Fruit fly (Drosophila melanogaster) whole organism, embryonic: ENCODE measurements around the gene CG42237.

ENCODE experiments used
- B-H2 ChIP-seq: fragments of 200-800 bp; sonication (Bioruptor generic); optimal IDR thresholded peaks from 2 replicates; lab custom pipeline; 2018; ENCODE audit warnings: missing biosample characterization, mild to moderate bottlenecking, missing genetic modification characterization
- CG10267 ChIP-seq: fragments of 200-800 bp; sonication (Bioruptor generic); optimal IDR thresholded peaks from 2 replicates; lab custom pipeline; 2018; ENCODE audit warnings: missing biosample characterization, mild to moderate bottlenecking, missing genetic modification characterization, moderate library complexity
- CG10321 ChIP-seq: fragments of 200-800 bp; sonication (Bioruptor generic); IDR thresholded peaks from 2 replicates; pipeline ENCODE4 v1.3.6; 2022; ENCODE audit warnings: missing biosample characterization, missing genetic modification characterization
- CG12071 ChIP-seq: fragments of 200-800 bp; sonication (Bioruptor generic); optimal IDR thresholded peaks from 3 replicates; lab custom pipeline; 2018; ENCODE audit warnings: missing biosample characterization, mild to moderate bottlenecking, missing genetic modification characterization
- CG12219 ChIP-seq: fragments of 200-800 bp; sonication (Bioruptor generic); optimal IDR thresholded peaks from 3 replicates; lab custom pipeline; 2018; ENCODE audit warnings: missing biosample characterization, mild to moderate bottlenecking, missing genetic modification characterization
- CG13296 ChIP-seq: fragments of 200-800 bp; sonication (Bioruptor generic); optimal IDR thresholded peaks from 3 replicates; lab custom pipeline; 2018; ENCODE audit warnings: missing biosample characterization, mild to moderate bottlenecking, missing genetic modification characterization
- CG13894 ChIP-seq: fragments of 200-800 bp; sonication (Bioruptor generic); optimal IDR thresholded peaks from 3 replicates; lab custom pipeline; 2018; ENCODE audit warnings: missing biosample characterization, mild to moderate bottlenecking, missing genetic modification characterization, moderate library complexity
- CG15269 ChIP-seq: fragments of 200-800 bp; sonication (Bioruptor generic); optimal IDR thresholded peaks from 2 replicates; lab custom pipeline; 2018; ENCODE audit warnings: missing biosample characterization, mild to moderate bottlenecking, missing genetic modification characterization, moderate library complexity
- CG15601 ChIP-seq: fragments of 200-800 bp; sonication (Bioruptor generic); optimal IDR thresholded peaks from 3 replicates; lab custom pipeline; 2019; ENCODE audit warnings: missing biosample characterization, mild to moderate bottlenecking, missing genetic modification characterization, moderate library complexity
- CG2678 ChIP-seq: fragments of 200-800 bp; sonication (Bioruptor generic); optimal IDR thresholded peaks from 3 replicates; lab custom pipeline; 2019; ENCODE audit warnings: missing biosample characterization, mild to moderate bottlenecking, missing genetic modification characterization, moderate library complexity
- CG3281 ChIP-seq: fragments of 200-800 bp; sonication (Bioruptor generic); optimal IDR thresholded peaks from 3 replicates; lab custom pipeline; 2017; ENCODE audit warnings: missing biosample characterization, mild to moderate bottlenecking, missing genetic modification characterization
- CG3726 ChIP-seq: fragments of 200-800 bp; sonication (Bioruptor generic); IDR thresholded peaks from 3 replicates; pipeline ENCODE4, ENCODE4 v1.3.6; 2022; ENCODE audit warnings: missing biosample characterization, missing genetic modification characterization
- CG6813 ChIP-seq: fragments of 200-800 bp; sonication (Bioruptor generic); optimal IDR thresholded peaks from 2 replicates; lab custom pipeline; 2017; ENCODE audit warnings: missing biosample characterization, missing genetic modification characterization, mild to moderate bottlenecking, moderate library complexity, missing genetic modification reagents
- CG8290 ChIP-seq, 3 experiments: fragments of 200-800 bp; sonication (Bioruptor generic); optimal IDR thresholded peaks; 2 replicates each; lab custom pipeline; 2016 to 2019; ENCODE audit warnings: missing biosample characterization in 3 of 3, missing genetic modification characterization in 3 of 3, mild to moderate bottlenecking in 2 of 3, moderate library complexity in 1 of 3
- CG8359 ChIP-seq: fragments of 200-800 bp; sonication (Bioruptor generic); optimal IDR thresholded peaks from 2 replicates; lab custom pipeline; 2017; ENCODE audit warnings: missing biosample characterization, mild to moderate bottlenecking, missing genetic modification characterization, borderline replicate concordance
- CG8765 ChIP-seq: fragments of 200-800 bp; sonication (Bioruptor generic); IDR thresholded peaks from 2 replicates; pipeline ENCODE4 v1.3.6; 2022; ENCODE audit warnings: missing biosample characterization, missing genetic modification characterization
- CG9797 ChIP-seq: fragments of 200-800 bp; sonication (Bioruptor generic); optimal IDR thresholded peaks from 3 replicates; lab custom pipeline; 2018; ENCODE audit warnings: missing biosample characterization, mild to moderate bottlenecking, missing genetic modification characterization
- CG9876 ChIP-seq: fragments of 200-800 bp; sonication (Bioruptor generic); optimal IDR thresholded peaks from 2 replicates; lab custom pipeline; 2016; ENCODE audit warnings: missing biosample characterization, missing genetic modification characterization
- Ets97D ChIP-seq: fragments of 200-800 bp; sonication (Bioruptor generic); optimal IDR thresholded peaks from 3 replicates; lab custom pipeline; 2016; ENCODE audit warnings: missing biosample characterization, missing genetic modification characterization
- Fer1 ChIP-seq: fragments of 200-800 bp; sonication (Bioruptor generic); optimal IDR thresholded peaks from 2 replicates; lab custom pipeline; 2017; ENCODE audit warnings: missing biosample characterization, mild to moderate bottlenecking, missing genetic modification characterization
- GATAe ChIP-seq: fragments of 200-800 bp; sonication (Bioruptor generic); conservative IDR thresholded peaks from 2 replicates; pipeline ENCODE4 v1.3.6; 2022; ENCODE audit warnings: missing biosample characterization, missing genetic modification characterization
- HHEX ChIP-seq: fragments of 200-800 bp; sonication (Bioruptor generic); optimal IDR thresholded peaks from 3 replicates; lab custom pipeline; 2017; ENCODE audit warnings: missing biosample characterization, mild to moderate bottlenecking, missing genetic modification characterization, missing genetic modification reagents
- Hmr ChIP-seq: fragments of 200-800 bp; sonication (Bioruptor generic); optimal IDR thresholded peaks from 3 replicates; lab custom pipeline; 2017; ENCODE audit warnings: mild to moderate bottlenecking, missing biosample characterization, missing genetic modification reagents, missing genetic modification characterization
- Hr51 ChIP-seq, 2 experiments: fragments of 200-800 bp; sonication (Bioruptor generic); optimal IDR thresholded peaks; 2 replicates in 1 of 2; 3 replicates in 1 of 2; lab custom pipeline; 2016 to 2018; ENCODE audit warnings: missing biosample characterization in 2 of 2, missing genetic modification characterization in 2 of 2, mild to moderate bottlenecking in 1 of 2, moderate library complexity in 1 of 2
- Med ChIP-seq: fragments of 200-800 bp; sonication (Bioruptor generic); peaks from one replicate; lab custom pipeline; 2016; ENCODE audit warnings: missing biosample characterization, missing genetic modification characterization, mild to moderate bottlenecking, inconsistent platforms, moderate library complexity
- Meics ChIP-seq: fragments of 200-800 bp; sonication (Bioruptor generic); optimal IDR thresholded peaks from 2 replicates; lab custom pipeline; 2017; ENCODE audit warnings: missing biosample characterization, mild to moderate bottlenecking, missing genetic modification characterization
- NfI ChIP-seq: fragments of 200-800 bp; sonication (Bioruptor generic); optimal IDR thresholded peaks from 3 replicates; lab custom pipeline; 2018; ENCODE audit warnings: missing biosample characterization, mild to moderate bottlenecking, missing genetic modification characterization, moderate library complexity
- Pdp1 ChIP-seq, 2 experiments: fragments of 200-800 bp; sonication (Bioruptor generic); optimal IDR thresholded peaks; 3 replicates each; lab custom pipeline; 2016; ENCODE audit warnings: missing biosample characterization in 2 of 2, missing genetic modification characterization in 2 of 2, mild to moderate bottlenecking in 1 of 2, moderate library complexity in 1 of 2
- crp ChIP-seq, 2 experiments: fragments of 200-800 bp; sonication (Bioruptor generic); optimal IDR thresholded peaks; 2 replicates in 1 of 2; 3 replicates in 1 of 2; lab custom pipeline; 2017; ENCODE audit warnings: missing biosample characterization in 2 of 2, missing genetic modification characterization in 2 of 2, mild to moderate bottlenecking in 1 of 2, moderate library complexity in 1 of 2
- dmrt11E ChIP-seq: fragments of 200-800 bp; sonication (Bioruptor generic); optimal IDR thresholded peaks from 3 replicates; lab custom pipeline; 2018; ENCODE audit warnings: missing biosample characterization, mild to moderate bottlenecking, missing genetic modification characterization, moderate library complexity
- exex ChIP-seq: fragments of 200-800 bp; sonication (Bioruptor generic); optimal IDR thresholded peaks from 4 replicates; lab custom pipeline; 2018; ENCODE audit warnings: missing biosample characterization, mild to moderate bottlenecking, missing genetic modification characterization, moderate library complexity
- fd3F ChIP-seq: fragments of 200-800 bp; sonication (Bioruptor generic); optimal IDR thresholded peaks from 2 replicates; lab custom pipeline; 2018; ENCODE audit warnings: missing biosample characterization, mild to moderate bottlenecking, missing genetic modification characterization, moderate library complexity
- gem ChIP-seq: fragments of 200-800 bp; sonication (Bioruptor generic); optimal IDR thresholded peaks from 2 replicates; lab custom pipeline; 2019; ENCODE audit warnings: missing biosample characterization, mild to moderate bottlenecking, missing genetic modification characterization, moderate library complexity
- gro ChIP-seq: fragments of 200-800 bp; sonication (Bioruptor generic); optimal IDR thresholded peaks from 2 replicates; lab custom pipeline; 2016; ENCODE audit warnings: missing biosample characterization, missing genetic modification characterization
- insv ChIP-seq, 2 experiments: fragments of 200-800 bp; sonication (Bioruptor generic); optimal IDR thresholded peaks; 3 replicates each; lab custom pipeline; 2016 to 2018; ENCODE audit warnings: missing biosample characterization in 2 of 2, missing genetic modification characterization in 2 of 2
- inv ChIP-seq: fragments of 200-800 bp; sonication (Bioruptor generic); IDR thresholded peaks from 2 replicates; pipeline ENCODE4 v1.3.6; 2022; ENCODE audit warnings: missing biosample characterization, missing genetic modification characterization; ENCODE audit not compliant: partially characterized antibody
- kah ChIP-seq: fragments of 200-800 bp; sonication (Bioruptor generic); optimal IDR thresholded peaks from 2 replicates; lab custom pipeline; 2018; ENCODE audit warnings: missing biosample characterization, mild to moderate bottlenecking, missing genetic modification characterization
- lab ChIP-seq: fragments of 200-800 bp; sonication (Bioruptor generic); optimal IDR thresholded peaks from 3 replicates; lab custom pipeline; 2017; ENCODE audit warnings: missing biosample characterization, missing genetic modification characterization, mild to moderate bottlenecking, moderate library complexity, missing genetic modification reagents
- lbe ChIP-seq: fragments of 200-800 bp; sonication (Bioruptor generic); optimal IDR thresholded peaks from 2 replicates; lab custom pipeline; 2016; ENCODE audit warnings: missing biosample characterization, mild to moderate bottlenecking, missing genetic modification characterization
- mirr ChIP-seq: fragments of 200-800 bp; sonication (Bioruptor generic); optimal IDR thresholded peaks from 3 replicates; lab custom pipeline; 2018; ENCODE audit warnings: missing biosample characterization, mild to moderate bottlenecking, missing genetic modification characterization
- p53 ChIP-seq: fragments of 200-800 bp; sonication (Bioruptor generic); optimal IDR thresholded peaks from 2 replicates; lab custom pipeline; 2016; ENCODE audit warnings: missing biosample characterization, missing genetic modification characterization
- peb ChIP-seq: fragments of 200-800 bp; sonication (Bioruptor generic); IDR thresholded peaks from 2 replicates; pipeline ENCODE4 v1.3.6; 2022; ENCODE audit warnings: missing biosample characterization, missing genetic modification characterization
- sd ChIP-seq: fragments of 200-800 bp; sonication (Bioruptor generic); optimal IDR thresholded peaks from 3 replicates; lab custom pipeline; 2018; ENCODE audit warnings: missing biosample characterization, mild to moderate bottlenecking, missing genetic modification characterization, moderate library complexity
- seq ChIP-seq: fragments of 200-800 bp; sonication (Bioruptor generic); IDR thresholded peaks from 2 replicates; pipeline ENCODE4 v1.3.6; 2022; ENCODE audit warnings: missing biosample characterization, missing genetic modification characterization
- sug ChIP-seq: fragments of 200-800 bp; optimal IDR thresholded peaks from 2 replicates; lab custom pipeline; 2019; ENCODE audit warnings: missing biosample characterization, mild to moderate bottlenecking, missing genetic modification characterization, moderate library complexity
- unpg ChIP-seq: fragments of 200-800 bp; sonication (Bioruptor generic); optimal IDR thresholded peaks from 3 replicates; lab custom pipeline; 2018; ENCODE audit warnings: missing biosample characterization, mild to moderate bottlenecking, missing genetic modification characterization, moderate library complexity

The CG42237 gene

dm6 chrX:13104571-13104970 lies 10.4 kb upstream of the CG42237 start:
- 0 out of 2 replicates have a peak, but pooled peaks have one; percentile 23 for TF ChIP-seq GATAe
- peak; percentile 12 for TF ChIP-seq lab (GFP tag; lab: Kevin White, UChicago)
- TF ChIP-seq mirr (GFP tag; lab: Kevin White, UChicago), result peak; percentile 38
- TF ChIP-seq CG9797, result no peak
- TF ChIP-seq CG8765, result no peak
- peak; percentile 39 for TF ChIP-seq exex
- no peak for TF ChIP-seq Ets97D (GFP tag; lab: Kevin White, UChicago)
- TF ChIP-seq CG15601 (tag; lab: Kevin White, UChicago), result peak; percentile 4
- no peak for TF ChIP-seq lbe (GFP tag; lab: Kevin White, UChicago)
- TF ChIP-seq Pdp1 (GFP tag; optimal IDR thresholded peaks at IDR 0.05; lab: Kevin White, UChicago), result peak in 1 of 2 experiments; percentile 10
- no peak for TF ChIP-seq crp (GFP tag; optimal IDR thresholded peaks at IDR 0.05; lab: Kevin White, UChicago)
- peak in 1 of 2 experiments; percentile 85 for TF ChIP-seq insv (GFP tag; optimal IDR thresholded peaks at IDR 0.05; lab: Kevin White, UChicago)
- TF ChIP-seq Med (GFP tag; lab: Kevin White, UChicago), result peak; percentile 62

dm6 chrX:13105220-13105619 lies 9.7 kb upstream of the CG42237 start:
- TF ChIP-seq mirr (GFP tag; lab: Kevin White, UChicago), result peak; percentile 62
- TF ChIP-seq CG13296 (GFP tag; lab: Kevin White, UChicago), result peak; percentile 38
- no peak for TF ChIP-seq p53
- peak; percentile 28 for TF ChIP-seq lab (GFP tag; lab: Kevin White, UChicago)
- TF ChIP-seq CG6813 (GFP tag; lab: Kevin White, UChicago), result peak; percentile 22
- no peak for TF ChIP-seq peb (GFP tag; lab: Robert Waterston, UW)
- peak; percentile 12 for TF ChIP-seq B-H2 (GFP tag; lab: Kevin White, UChicago)
- peak; percentile 52 for TF ChIP-seq sug (tag; lab: Kevin White, UChicago)
- TF ChIP-seq inv (GFP tag; lab: Robert Waterston, UW), result no peak
- TF ChIP-seq CG8359 (GFP tag; lab: Kevin White, UChicago), result no peak
- TF ChIP-seq Hr51 (GFP tag; optimal IDR thresholded peaks at IDR 0.05; lab: Kevin White, UChicago), result peak in 1 of 2 experiments; percentile 13
- peak; percentile 18 for TF ChIP-seq HHEX (GFP tag; lab: Kevin White, UChicago)
- peak; percentile 13 for TF ChIP-seq exex
- TF ChIP-seq CG15269 (tag; lab: Kevin White, UChicago), result peak; percentile 38
- TF ChIP-seq CG3726 (GFP tag; lab: Robert Waterston, UW), result no peak
- TF ChIP-seq CG8290 (GFP tag; optimal IDR thresholded peaks at IDR 0.05; lab: Kevin White, UChicago), result no peak
- TF ChIP-seq CG8290 (tag; optimal IDR thresholded peaks at IDR 0.05; lab: Kevin White, UChicago), result peak in 1 of 2 experiments; percentile 39
- no peak for TF ChIP-seq CG9876
- TF ChIP-seq Meics (GFP tag; lab: Kevin White, UChicago), result no peak
- TF ChIP-seq CG10321 (GFP tag; lab: Robert Waterston, UW), result no peak
- TF ChIP-seq CG12071 (GFP tag; lab: Kevin White, UChicago), result peak; percentile 21
- TF ChIP-seq Fer1 (GFP tag; lab: Kevin White, UChicago), result peak; percentile 15
- peak; percentile 18 for TF ChIP-seq Med (GFP tag; lab: Kevin White, UChicago)
- TF ChIP-seq unpg (GFP tag; lab: Kevin White, UChicago), result peak; percentile 43
- 0 out of 2 replicates have a peak, but pooled peaks have one; percentile 13 for TF ChIP-seq seq (GFP tag; lab: Robert Waterston, UW)
- TF ChIP-seq fd3F (GFP tag; lab: Kevin White, UChicago), result peak; percentile 12
- TF ChIP-seq gro (GFP tag; lab: Kevin White, UChicago), result peak; percentile 3
- no peak for TF ChIP-seq kah (GFP tag; lab: Kevin White, UChicago)
- TF ChIP-seq CG10267 (tag; lab: Kevin White, UChicago), result no peak
- peak; percentile 3 for TF ChIP-seq sd
- TF ChIP-seq CG13894, result peak; percentile 32
- peak; percentile 22 for TF ChIP-seq CG12219
- peak; percentile 39 for TF ChIP-seq CG2678
- no peak for TF ChIP-seq dmrt11E
- peak; percentile 34 for TF ChIP-seq CG3281
- peak; percentile 2 for TF ChIP-seq NfI
- TF ChIP-seq gem, result peak; percentile 6
- TF ChIP-seq Hmr (GFP tag; lab: Kevin White, UChicago), result peak; percentile 18
